Fruit fly (Drosophila melanogaster) whole organism, embryonic: ENCODE measurements around the gene CG43131.

Source experiments
- ATbp ChIP-seq: fragments of 200-800 bp; sonication (Bioruptor generic); optimal IDR thresholded peaks from 2 replicates; lab custom pipeline; 2017; ENCODE audit warnings: missing biosample characterization, mild to moderate bottlenecking, missing genetic modification characterization, missing genetic modification reagents
- CG11247 ChIP-seq: fragments of 200-800 bp; sonication (Bioruptor generic); IDR thresholded peaks from 2 replicates; pipeline ENCODE4 v1.3.6; 2022; ENCODE audit warnings: missing biosample characterization, missing genetic modification characterization
- CG11695 ChIP-seq: fragments of 200-800 bp; sonication (Bioruptor generic); IDR thresholded peaks from 3 replicates; pipeline ENCODE4 v1.3.6; 2022; ENCODE audit warnings: missing biosample characterization, missing genetic modification characterization
- CG12769 ChIP-seq: fragments of 200-800 bp; sonication (Bioruptor generic); optimal IDR thresholded peaks from 2 replicates; lab custom pipeline; 2019; ENCODE audit warnings: missing biosample characterization, mild to moderate bottlenecking, missing genetic modification characterization, moderate library complexity
- CG13894 ChIP-seq: fragments of 200-800 bp; sonication (Bioruptor generic); optimal IDR thresholded peaks from 3 replicates; lab custom pipeline; 2018; ENCODE audit warnings: missing biosample characterization, mild to moderate bottlenecking, missing genetic modification characterization, moderate library complexity
- CG14965 ChIP-seq: fragments of 200-800 bp; sonication (Bioruptor generic); optimal IDR thresholded peaks from 2 replicates; lab custom pipeline; 2016; ENCODE audit warnings: missing biosample characterization, missing genetic modification characterization, borderline replicate concordance
- CG17328 ChIP-seq: fragments of 200-800 bp; sonication (Bioruptor generic); IDR thresholded peaks from 2 replicates; pipeline ENCODE4 v1.3.6; 2022; ENCODE audit warnings: missing biosample characterization, missing genetic modification characterization
- CG17359 ChIP-seq: fragments of 200-800 bp; sonication (Bioruptor generic); optimal IDR thresholded peaks from 3 replicates; lab custom pipeline; 2018; ENCODE audit warnings: missing biosample characterization, mild to moderate bottlenecking, missing genetic modification characterization, moderate library complexity
- CG17361 ChIP-seq: fragments of 200-800 bp; sonication (Bioruptor generic); IDR thresholded peaks from 3 replicates; pipeline ENCODE4 v1.3.6; 2022; ENCODE audit warnings: missing biosample characterization, missing genetic modification characterization
- CG17829 ChIP-seq: fragments of 200-800 bp; optimal IDR thresholded peaks from 2 replicates; lab custom pipeline; 2019; ENCODE audit warnings: missing biosample characterization, mild to moderate bottlenecking, missing genetic modification characterization, moderate library complexity
- CG30403 ChIP-seq: fragments of 200-800 bp; sonication (Bioruptor generic); optimal IDR thresholded peaks from 3 replicates; lab custom pipeline; 2016; ENCODE audit warnings: missing biosample characterization, missing genetic modification characterization
- CG31441 ChIP-seq: fragments of 200-800 bp; sonication (Bioruptor generic); IDR thresholded peaks from 2 replicates; pipeline ENCODE4 v1.3.6; 2022; ENCODE audit warnings: missing biosample characterization, missing genetic modification characterization
- CG34422 ChIP-seq: fragments of 200-800 bp; sonication (Bioruptor generic); IDR thresholded peaks from 3 replicates; pipeline ENCODE4 v1.3.6; 2022; ENCODE audit warnings: missing biosample characterization, missing genetic modification characterization
- CG6683 ChIP-seq: fragments of 200-800 bp; sonication (Bioruptor generic); optimal IDR thresholded peaks from 2 replicates; lab custom pipeline; 2017; ENCODE audit warnings: missing biosample characterization, mild to moderate bottlenecking, missing genetic modification characterization, missing genetic modification reagents
- CG8281 ChIP-seq: fragments of 200-800 bp; sonication (Bioruptor generic); optimal IDR thresholded peaks from 2 replicates; lab custom pipeline; 2018; ENCODE audit warnings: missing biosample characterization, mild to moderate bottlenecking, missing genetic modification characterization, moderate library complexity
- CoRest ChIP-seq: fragments of 200-800 bp; sonication (Bioruptor generic); optimal IDR thresholded peaks from 3 replicates; lab custom pipeline; 2018; ENCODE audit warnings: missing biosample characterization, mild to moderate bottlenecking, missing genetic modification characterization, moderate library complexity
- Dref ChIP-seq: fragments of 200-800 bp; sonication (Bioruptor generic); IDR thresholded peaks from 2 replicates; pipeline ENCODE4 v1.3.6; 2022; ENCODE audit warnings: missing biosample characterization, missing genetic modification characterization
- Hr51 ChIP-seq, 2 experiments: fragments of 200-800 bp; sonication (Bioruptor generic); optimal IDR thresholded peaks; 2 replicates in 1 of 2; 3 replicates in 1 of 2; lab custom pipeline; 2016 to 2018; ENCODE audit warnings: missing biosample characterization in 2 of 2, missing genetic modification characterization in 2 of 2, mild to moderate bottlenecking in 1 of 2, moderate library complexity in 1 of 2
- Hsf ChIP-seq: fragments of 200-800 bp; sonication (Bioruptor generic); optimal IDR thresholded peaks from 3 replicates; lab custom pipeline; 2016; ENCODE audit warnings: missing biosample characterization, missing genetic modification characterization
- Myb ChIP-seq: fragments of 200-800 bp; sonication (Bioruptor generic); optimal IDR thresholded peaks from 2 replicates; lab custom pipeline; 2016; ENCODE audit warnings: missing biosample characterization, missing genetic modification characterization
- PHDP ChIP-seq: fragments of 200-800 bp; sonication (Bioruptor generic); optimal IDR thresholded peaks from 3 replicates; lab custom pipeline; 2018; ENCODE audit warnings: missing biosample characterization, mild to moderate bottlenecking, missing genetic modification characterization, moderate library complexity
- Sox100B ChIP-seq: fragments of 200-800 bp; sonication (Bioruptor generic); optimal IDR thresholded peaks from 3 replicates; lab custom pipeline; 2018; ENCODE audit warnings: missing biosample characterization, mild to moderate bottlenecking, missing genetic modification characterization
- Sox102F ChIP-seq: fragments of 200-800 bp; sonication (Bioruptor generic); optimal IDR thresholded peaks from 2 replicates; lab custom pipeline; 2018; ENCODE audit warnings: missing biosample characterization, mild to moderate bottlenecking, missing genetic modification characterization, moderate library complexity
- Xbp1 ChIP-seq: fragments of 200-800 bp; sonication (Bioruptor generic); optimal IDR thresholded peaks from 3 replicates; lab custom pipeline; 2016; ENCODE audit warnings: missing biosample characterization, mild to moderate bottlenecking, missing genetic modification characterization
- ara ChIP-seq: fragments of 200-800 bp; sonication (Bioruptor generic); IDR thresholded peaks from 2 replicates; pipeline ENCODE4 v1.3.6; 2022; ENCODE audit warnings: missing biosample characterization, missing genetic modification characterization
- bsh ChIP-seq, 2 experiments: fragments of 200-800 bp; sonication (Bioruptor generic); optimal IDR thresholded peaks; 2 replicates each; lab custom pipeline; 2017 to 2018; ENCODE audit warnings: mild to moderate bottlenecking in 2 of 2, missing biosample characterization in 2 of 2, missing genetic modification characterization in 2 of 2, moderate library complexity in 1 of 2
- ci ChIP-seq: fragments of 200-800 bp; sonication (Bioruptor generic); IDR thresholded peaks from 3 replicates; pipeline ENCODE4 v1.3.6; 2022; ENCODE audit warnings: missing biosample characterization, missing genetic modification characterization
- corto ChIP-seq: fragments of 200-800 bp; sonication (Bioruptor generic); optimal IDR thresholded peaks from 2 replicates; lab custom pipeline; 2016; ENCODE audit warnings: missing biosample characterization, mild to moderate bottlenecking, missing genetic modification characterization, moderate library complexity
- crp ChIP-seq, 2 experiments: fragments of 200-800 bp; sonication (Bioruptor generic); optimal IDR thresholded peaks; 2 replicates in 1 of 2; 3 replicates in 1 of 2; lab custom pipeline; 2017; ENCODE audit warnings: missing biosample characterization in 2 of 2, missing genetic modification characterization in 2 of 2, mild to moderate bottlenecking in 1 of 2, moderate library complexity in 1 of 2
- cwo ChIP-seq: fragments of 200-800 bp; sonication (Bioruptor generic); optimal IDR thresholded peaks from 3 replicates; lab custom pipeline; 2017; ENCODE audit warnings: missing biosample characterization, missing genetic modification characterization, mild to moderate bottlenecking, moderate library complexity, missing genetic modification reagents
- dimm ChIP-seq: fragments of 200-800 bp; sonication (Bioruptor generic); IDR thresholded peaks from 2 replicates; pipeline ENCODE4 v1.3.6; 2022; ENCODE audit warnings: missing biosample characterization, missing genetic modification characterization
- dmrt11E ChIP-seq: fragments of 200-800 bp; sonication (Bioruptor generic); optimal IDR thresholded peaks from 3 replicates; lab custom pipeline; 2018; ENCODE audit warnings: missing biosample characterization, mild to moderate bottlenecking, missing genetic modification characterization, moderate library complexity
- dmrt99B ChIP-seq: fragments of 200-800 bp; sonication (Bioruptor generic); optimal IDR thresholded peaks from 2 replicates; lab custom pipeline; 2018; ENCODE audit warnings: missing biosample characterization, mild to moderate bottlenecking, missing genetic modification characterization, moderate library complexity
- dpn ChIP-seq, 2 experiments: fragments of 200-800 bp; sonication (Bioruptor generic); optimal IDR thresholded peaks; 3 replicates each; lab custom pipeline; 2016; ENCODE audit warnings: missing biosample characterization in 2 of 2, missing genetic modification characterization in 2 of 2
- dysf ChIP-seq: fragments of 200-800 bp; sonication (Bioruptor generic); IDR thresholded peaks from 3 replicates; pipeline ENCODE4 v1.3.6; 2022; ENCODE audit warnings: missing biosample characterization, missing genetic modification characterization
- fd96Cb ChIP-seq: fragments of 200-800 bp; sonication (Bioruptor generic); optimal IDR thresholded peaks from 2 replicates; lab custom pipeline; 2018; ENCODE audit warnings: missing biosample characterization, mild to moderate bottlenecking, missing genetic modification characterization, moderate library complexity
- hkb ChIP-seq, 2 experiments: fragments of 200-800 bp in 1 of 2; fragments of >200 bp in 1 of 2; sonication (Bioruptor generic) in 1 of 2; IDR thresholded peaks in 1 of 2; optimal IDR thresholded peaks in 1 of 2; 2 replicates each; pipeline versions ENCODE4 v1.3.6 to Lab custom; 2017 to 2022; ENCODE audit warnings: missing biosample characterization in 1 of 2, missing genetic modification characterization in 1 of 2
- lab ChIP-seq: fragments of 200-800 bp; sonication (Bioruptor generic); optimal IDR thresholded peaks from 3 replicates; lab custom pipeline; 2017; ENCODE audit warnings: missing biosample characterization, missing genetic modification characterization, mild to moderate bottlenecking, moderate library complexity, missing genetic modification reagents
- lilli ChIP-seq: fragments of 200-800 bp; sonication (Bioruptor generic); optimal IDR thresholded peaks from 3 replicates; lab custom pipeline; 2016; ENCODE audit warnings: missing biosample characterization, missing genetic modification characterization
- lmd ChIP-seq: fragments of 200-800 bp; sonication (Bioruptor generic); IDR thresholded peaks from 2 replicates; pipeline ENCODE4 v1.3.6; 2022; ENCODE audit warnings: missing biosample characterization, missing genetic modification characterization
- lola ChIP-seq, 3 experiments: fragments of >200 bp in 2 of 3; fragments of 200-800 bp in 1 of 3; sonication (Bioruptor generic) in 1 of 3; optimal IDR thresholded peaks; 2 replicates each; lab custom pipeline; 2017 to 2019; ENCODE audit warnings: missing biosample characterization in 3 of 3, missing genetic modification characterization in 3 of 3, mild to moderate bottlenecking in 1 of 3, moderate library complexity in 1 of 3
- phol ChIP-seq: fragments of 200-800 bp; sonication (Bioruptor generic); optimal IDR thresholded peaks from 3 replicates; lab custom pipeline; 2018; ENCODE audit warnings: missing biosample characterization, mild to moderate bottlenecking, missing genetic modification characterization, moderate library complexity
- ranshi ChIP-seq: fragments of 200-800 bp; sonication (Bioruptor generic); IDR thresholded peaks from 2 replicates; pipeline ENCODE4 v1.3.6; 2022; ENCODE audit warnings: missing biosample characterization, missing genetic modification characterization
- row ChIP-seq: fragments of 200-800 bp; sonication (Bioruptor generic); IDR thresholded peaks from 3 replicates; pipeline ENCODE4 v1.3.6; 2022; ENCODE audit warnings: missing biosample characterization, missing genetic modification characterization
- trem ChIP-seq: fragments of 200-800 bp; optimal IDR thresholded peaks from 3 replicates; lab custom pipeline; 2019; ENCODE audit warnings: missing biosample characterization, mild to moderate bottlenecking, missing genetic modification characterization, moderate library complexity
- vvl ChIP-seq: fragments of 200-800 bp; sonication (Bioruptor generic); IDR thresholded peaks from 2 replicates; pipeline ENCODE4 v1.3.6; 2022; ENCODE audit warnings: missing biosample characterization, missing genetic modification characterization

Gene CG43131

DNA sequence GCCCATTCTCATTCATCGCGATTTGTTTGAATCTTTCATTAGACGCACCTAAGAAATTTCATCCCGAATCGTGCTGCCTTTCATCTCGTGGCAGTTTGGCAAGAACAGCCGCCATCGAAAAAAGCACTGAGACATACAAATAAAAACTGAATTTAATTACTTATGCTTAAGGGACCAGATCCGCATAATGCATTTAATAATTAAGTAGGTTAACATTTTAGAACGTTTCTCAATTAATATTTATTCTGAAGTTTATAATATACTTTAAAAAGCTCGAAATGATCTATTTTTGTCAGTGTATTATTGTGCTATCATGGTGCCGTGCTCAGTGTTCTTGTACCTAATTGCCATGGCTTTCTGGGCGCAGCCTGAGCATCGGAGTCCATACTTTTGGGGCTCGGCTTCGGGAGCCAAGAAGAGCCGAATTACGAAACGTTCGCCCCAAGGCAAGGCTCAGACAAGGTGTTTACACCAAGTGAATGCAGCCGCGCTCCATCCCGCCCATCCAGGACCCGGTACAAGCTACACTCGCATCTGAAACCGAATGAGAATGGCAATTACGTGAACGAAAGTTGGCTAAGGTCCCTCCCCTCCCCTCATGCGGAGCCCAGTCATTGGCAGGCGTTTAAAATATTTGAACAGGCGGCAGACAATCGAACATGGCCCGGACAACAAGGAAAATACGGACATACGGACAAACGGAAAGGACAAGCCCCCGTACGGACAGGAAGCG lies 8.5 kb downstream of the CG43131 start (continued):
- TF ChIP-seq PHDP (tag; lab: Kevin White, UChicago) (peak; percentile 39), CG13894 (tag; lab: Kevin White, UChicago) (no peak), CG34422 (peak; percentile 30; the same call in 1 of the 3 replicates), ci (GFP tag; lab: Robert Waterston, UW) (no peak), CG8281 (tag; lab: Kevin White, UChicago) (no peak), ATbp (GFP tag; lab: Kevin White, UChicago) (peak; percentile 20), dmrt11E (tag; lab: Kevin White, UChicago) (peak; percentile 59), CG31441 (GFP tag; lab: Robert Waterston, UW) (peak; percentile 47), lilli (GFP tag; lab: Kevin White, UChicago) (peak; percentile 9), lab (peak; percentile 64), hkb (optimal IDR thresholded peaks at IDR 0.05; lab: Kevin White, UChicago) (no peak), hkb (GFP tag; IDR thresholded peaks at IDR 0.05; lab: Robert Waterston, UW) (0 out of 2 replicates have a peak, but pooled peaks have one; percentile 29), vvl (GFP tag; lab: Robert Waterston, UW) (peak; percentile 42; the same call in 1 of the 2 replicates), Xbp1 (GFP tag; lab: Kevin White, UChicago) (peak; percentile 21), dimm (GFP tag; lab: Robert Waterston, UW) (no peak), ranshi (peak; percentile 23; the same call in 1 of the 2 replicates), lola (GFP tag; optimal IDR thresholded peaks at IDR 0.05; lab: Kevin White, UChicago) (peak in 1 of 3 experiments; percentile 26), dysf (GFP tag; lab: Robert Waterston, UW) (0 out of 3 replicates have a peak, but pooled peaks have one; percentile 38), lmd (GFP tag; lab: Robert Waterston, UW) (0 out of 2 replicates have a peak, but pooled peaks have one; percentile 6), dpn (GFP tag; optimal IDR thresholded peaks at IDR 0.05; lab: Kevin White, UChicago) (peak in 1 of 2 experiments; percentile 30), CG17328 (peak; percentile 36; the same call in 1 of the 2 replicates), CG17359 (tag; lab: Kevin White, UChicago) (peak; percentile 24), corto (GFP tag; lab: Kevin White, UChicago) (peak; percentile 36), CG14965 (GFP tag; lab: Kevin White, UChicago) (no peak), row (GFP tag; lab: Robert Waterston, UW) (peak; percentile 57), CoRest (tag; lab: Kevin White, UChicago) (peak; percentile 19), bsh (GFP tag; optimal IDR thresholded peaks at IDR 0.05; lab: Kevin White, UChicago) (peak; percentile 37 to 57), Dref (GFP tag; lab: Robert Waterston, UW) (no peak), CG17361 (peak; percentile 35; the same call in 2 of the 3 replicates), trem (tag; lab: Kevin White, UChicago) (peak; percentile 0), crp (GFP tag; optimal IDR thresholded peaks at IDR 0.05; lab: Kevin White, UChicago) (no peak), phol (tag; lab: Kevin White, UChicago) (peak; percentile 56), Sox100B (GFP tag; lab: Kevin White, UChicago) (no peak), CG6683 (GFP tag; lab: Kevin White, UChicago) (no peak), dmrt99B (tag; lab: Kevin White, UChicago) (peak; percentile 35), ara (peak; percentile 25; the same call in 1 of the 2 replicates), Myb (no peak), CG30403 (peak; percentile 15), Hr51 (GFP tag; optimal IDR thresholded peaks at IDR 0.05; lab: Kevin White, UChicago) (peak in 1 of 2 experiments; percentile 42), CG11247 (GFP tag; lab: Robert Waterston, UW) (0 out of 2 replicates have a peak, but pooled peaks have one; percentile 12), CG12769 (tag; lab: Kevin White, UChicago) (peak; percentile 18), fd96Cb (tag; lab: Kevin White, UChicago) (peak; percentile 16), Hsf (GFP tag; lab: Kevin White, UChicago) (peak; percentile 13), CG11695 (GFP tag; lab: Robert Waterston, UW) (0 out of 3 replicates have a peak, but pooled peaks have one; percentile 44), Sox102F (peak; percentile 50), CG17829 (tag; lab: Kevin White, UChicago) (peak; percentile 9), cwo (GFP tag; lab: Kevin White, UChicago) (peak; percentile 12)
